Fruit fly (Drosophila melanogaster): ENCODE results near the gene squ.

The squ gene

DNA sequence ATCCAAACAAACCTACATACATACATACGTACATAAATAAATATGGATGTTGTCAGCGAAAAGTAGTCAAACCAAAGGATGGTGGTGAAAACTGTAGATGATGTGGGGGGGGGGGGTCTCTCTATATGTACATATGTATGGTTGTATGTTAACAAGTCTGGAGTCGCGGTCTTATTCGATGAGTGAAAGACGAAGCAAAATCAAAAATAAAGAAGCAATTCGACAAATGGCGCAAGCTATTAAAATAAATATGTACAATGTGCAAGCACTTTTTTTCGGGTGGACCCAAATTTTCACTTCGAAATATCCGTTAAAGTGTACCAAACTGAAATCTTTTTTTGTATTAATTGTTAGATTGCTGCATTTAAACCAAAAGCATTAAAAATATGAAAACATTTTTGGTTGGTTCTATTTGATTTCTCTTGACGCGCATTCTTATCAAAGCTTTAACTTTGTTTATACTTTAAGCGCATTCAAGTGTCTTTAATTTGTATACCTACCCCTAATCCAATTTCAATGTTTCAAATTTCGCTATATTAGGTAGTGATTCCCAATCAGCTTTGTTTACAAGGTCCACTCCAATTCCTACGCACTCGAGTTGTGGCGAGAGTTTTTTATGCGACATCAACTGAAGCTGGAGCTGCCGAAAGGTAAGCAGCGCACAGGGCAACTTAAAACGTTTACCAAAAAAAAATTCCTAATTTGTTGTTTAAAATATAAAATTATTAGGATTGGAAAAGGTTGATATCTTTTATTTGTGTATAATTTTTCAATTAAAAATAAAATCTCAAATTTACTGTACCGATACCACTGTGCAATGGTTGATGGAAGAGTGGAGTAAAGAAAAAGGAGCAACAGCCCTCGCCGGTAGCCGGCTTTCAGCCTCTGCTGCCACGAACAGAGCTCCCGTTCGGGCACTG is 4.4 kb downstream of the squ start, which contains the start of gene CG31807 (continued):
- TF ChIP-seq dpn (GFP tag; optimal IDR thresholded peaks at IDR 0.05) (peak; percentile 47 to 65), CG15073 (GFP tag; optimal IDR thresholded peaks at IDR 0.05) (no peak), CG8924 (tag; optimal IDR thresholded peaks at IDR 0.05) (peak; percentile 83), pnt (GFP tag; optimal IDR thresholded peaks at IDR 0.05) (peak; percentile 5), fd96Cb (tag; optimal IDR thresholded peaks at IDR 0.05) (peak; percentile 45), CG1832 (GFP tag; optimal IDR thresholded peaks at IDR 0.05) (no peak), lov (optimal IDR thresholded peaks at IDR 0.05) (no peak), lov (GFP tag; IDR thresholded peaks at IDR 0.05) (0 out of 3 replicates have a peak, but pooled peaks have one; percentile 30), tx (GFP tag; optimal IDR thresholded peaks at IDR 0.05) (peak; percentile 32), eve (GFP tag; optimal IDR thresholded peaks at IDR 0.05) (peak in 1 of 2 experiments; percentile 88), CG15269 (tag; optimal IDR thresholded peaks at IDR 0.05) (peak; percentile 77), CG8359 (GFP tag; optimal IDR thresholded peaks at IDR 0.05; ENCODE audit: borderline replicate concordance) (no peak), CG11398 (GFP tag; optimal IDR thresholded peaks at IDR 0.05) (no peak), CG15514 (GFP tag; optimal IDR thresholded peaks at IDR 0.05) (peak; percentile 60), knrl (GFP tag; IDR thresholded peaks at IDR 0.05; ENCODE audit: partially characterized antibody) (no peak), sob (GFP tag; IDR thresholded peaks at IDR 0.05) (peak; percentile 39; the same call in 1 of the 2 replicates), CG7271 (tag; optimal IDR thresholded peaks at IDR 0.05) (no peak), gfzf (GFP tag; optimal IDR thresholded peaks at IDR 0.05) (no peak), Deaf1 (tag; optimal IDR thresholded peaks at IDR 0.05) (peak; percentile 7), fru (optimal IDR thresholded peaks at IDR 0.05) (no peak), CG16863 (GFP tag; optimal IDR thresholded peaks at IDR 0.05) (peak; percentile 58), Opbp (GFP tag; IDR thresholded peaks at IDR 0.05; ENCODE audit: partially characterized antibody) (no peak), CG2889 (GFP tag; IDR thresholded peaks at IDR 0.05) (no peak), tin (GFP tag; optimal IDR thresholded peaks at IDR 0.05) (peak; percentile 16), Taf1 (GFP tag; IDR thresholded peaks at IDR 0.05) (no peak), CG2116 (GFP tag; optimal IDR thresholded peaks at IDR 0.05) (no peak), Antp (GFP tag; optimal IDR thresholded peaks at IDR 0.05) (peak; percentile 52), Dfd (GFP tag; optimal IDR thresholded peaks at IDR 0.05) (no peak), CG13287 (GFP tag; IDR thresholded peaks at IDR 0.05; ENCODE audit: partially characterized antibody) (no peak), B-H2 (GFP tag; optimal IDR thresholded peaks at IDR 0.05) (peak; percentile 8), CG6683 (GFP tag; optimal IDR thresholded peaks at IDR 0.05) (peak; percentile 31), CG6813 (GFP tag; optimal IDR thresholded peaks at IDR 0.05) (peak; percentile 24), CG10654 (GFP tag; optimal IDR thresholded peaks at IDR 0.05) (no peak), danr (GFP tag; IDR thresholded peaks at IDR 0.05) (0 out of 2 replicates have a peak, but pooled peaks have one; percentile 12), CG30403 (GFP tag; optimal IDR thresholded peaks at IDR 0.05) (peak; percentile 51), Abd-B (GFP tag; optimal IDR thresholded peaks at IDR 0.05) (no peak), ERR (GFP tag; optimal IDR thresholded peaks at IDR 0.05) (peak; percentile 6), psq (GFP tag; optimal IDR thresholded peaks at IDR 0.05) (no peak), tna (GFP tag; IDR thresholded peaks at IDR 0.05; ENCODE audit: partially characterized antibody) (no peak), gsb (GFP tag; IDR thresholded peaks at IDR 0.05) (no peak), zfh2 (GFP tag; optimal IDR thresholded peaks at IDR 0.05) (peak; percentile 43), CG9797 (GFP tag; optimal IDR thresholded peaks at IDR 0.05) (no peak), CG31224 (GFP tag; IDR thresholded peaks at IDR 0.05) (no peak), zfh1 (GFP tag; IDR thresholded peaks at IDR 0.05) (peak; percentile 55; the same call in 1 of the 3 replicates), CG2712 (tag; optimal IDR thresholded peaks at IDR 0.05) (peak; percentile 80), CG34224 (GFP tag; IDR thresholded peaks at IDR 0.05; ENCODE audit: partially characterized antibody) (no peak), Xrp1 (GFP tag; IDR thresholded peaks at IDR 0.05) (peak; percentile 39; the same call in 1 of the 2 replicates), Blimp-1 (GFP tag; optimal IDR thresholded peaks at IDR 0.05) (peak; percentile 72)

Measured in whole organism, embryonic.